Worm (Caenorhabditis elegans) whole organism, mixed stage, embryonic: Measurements from ENCODE around the gene mecr-1.

Experiments used
- blmp-1 ChIP-seq: fragments of 150-350 bp; optimal IDR thresholded peaks from 2 replicates; lab custom pipeline; 2014; ENCODE audit warnings: missing biosample characterization, missing genetic modification characterization
- ceh-39 ChIP-seq: fragments of 150-350 bp; optimal IDR thresholded peaks from 2 replicates; lab custom pipeline; 2014; ENCODE audit warnings: missing biosample characterization, missing genetic modification characterization
- elt-3 ChIP-seq: fragments of 150-350 bp; optimal IDR thresholded peaks from 2 replicates; lab custom pipeline; 2014; ENCODE audit warnings: missing biosample characterization, missing genetic modification characterization
- lin-13 ChIP-seq: fragments of 150-350 bp; optimal IDR thresholded peaks from 2 replicates; lab custom pipeline; 2014; ENCODE audit warnings: missing biosample characterization, missing genetic modification characterization
- lin-32 ChIP-seq: fragments of 200-800 bp; sonication (Bioruptor generic); optimal IDR thresholded peaks from 2 replicates; lab custom pipeline; 2018; ENCODE audit warnings: mild to moderate bottlenecking, missing genetic modification characterization, missing compliant biosample characterization
- lsy-2 ChIP-seq: fragments of 150-350 bp; optimal IDR thresholded peaks from 2 replicates; lab custom pipeline; 2014; ENCODE audit warnings: missing biosample characterization, missing genetic modification characterization
- nhr-237 ChIP-seq: fragments of 150-350 bp; optimal IDR thresholded peaks from 2 replicates; lab custom pipeline; 2014; ENCODE audit warnings: missing biosample characterization, missing genetic modification characterization
- nhr-76 ChIP-seq: sonication (generic microtip); optimal IDR thresholded peaks from 2 replicates; lab custom pipeline; 2017; ENCODE audit warnings: missing biosample characterization, missing genetic modification characterization
- sptf-1 ChIP-seq: sonication (generic microtip); optimal IDR thresholded peaks from 2 replicates; lab custom pipeline; 2017; ENCODE audit warnings: mild to moderate bottlenecking, missing genetic modification characterization, moderate library complexity, missing compliant biosample characterization
- unc-120 ChIP-seq: sonication (generic microtip); optimal IDR thresholded peaks from 2 replicates; lab custom pipeline; 2017; ENCODE audit warnings: missing genetic modification characterization, missing compliant biosample characterization; ENCODE audit not compliant: poor library complexity, severe bottlenecking
- unc-62 ChIP-seq: fragments of 150-350 bp; optimal IDR thresholded peaks from 2 replicates; lab custom pipeline; 2014; ENCODE audit warnings: missing biosample characterization, missing genetic modification reagents, missing genetic modification characterization

ce11 chrII:13219373-13219772 is 32.3 kb upstream of the mecr-1 start:
- no peak for TF ChIP-seq lin-32
- TF ChIP-seq nhr-237: no peak
- TF ChIP-seq nhr-76: no peak
- TF ChIP-seq sptf-1 (tag; lab: Kevin White, UChicago): no peak
- TF ChIP-seq lsy-2 (tag; lab: Kevin White, UChicago): no peak
- TF ChIP-seq unc-62 (GFP tag; lab: Kevin White, UChicago): no peak
- no peak for TF ChIP-seq unc-120 (tag; lab: Kevin White, UChicago)
- no peak for TF ChIP-seq blmp-1 (tag; lab: Kevin White, UChicago)
- TF ChIP-seq ceh-39 (tag; lab: Kevin White, UChicago): no peak
- no peak for TF ChIP-seq elt-3
- no peak for TF ChIP-seq lin-13 (tag; lab: Kevin White, UChicago)
